Worm (Caenorhabditis elegans): ENCODE measurements around the gene srd-36.

The srd-36 gene

DNA sequence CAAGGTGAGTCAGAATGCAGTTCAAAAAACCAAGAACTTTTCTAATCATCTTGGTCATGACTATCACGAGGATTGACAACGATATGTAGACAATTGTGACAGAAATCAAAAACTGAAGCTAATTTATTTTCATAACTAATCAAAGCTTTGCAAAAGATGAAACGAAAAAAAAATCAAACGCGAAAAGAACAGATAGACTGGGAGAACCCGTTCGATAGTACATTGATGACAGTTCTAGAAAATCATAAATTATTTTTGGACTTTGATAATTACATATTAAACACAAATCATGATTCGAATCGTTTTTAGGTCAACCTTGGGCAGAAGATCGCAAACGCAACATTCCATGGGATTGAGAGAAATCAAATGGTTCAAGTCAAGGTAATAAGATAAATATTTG is 30.5 kb upstream of the srd-36 start:
- TF ChIP-seq cog-1 (tag; optimal IDR thresholded peaks at IDR 0.05) (no peak), flt-1 (GFP tag; IDR thresholded peaks at IDR 0.05) (no peak), tab-1 (GFP tag; IDR thresholded peaks at IDR 0.05) (no peak), ztf-23 (GFP tag; IDR thresholded peaks at IDR 0.05) (no peak), med-1 (GFP tag; optimal IDR thresholded peaks at IDR 0.05; ENCODE audit: insufficient read depth) (no peak), T22C8.4 (GFP tag; IDR thresholded peaks at IDR 0.05) (no peak), ztf-29 (GFP tag; IDR thresholded peaks at IDR 0.05) (no peak), klf-2 (GFP tag; conservative IDR thresholded peaks at IDR 0.05) (no peak)

DNA sequence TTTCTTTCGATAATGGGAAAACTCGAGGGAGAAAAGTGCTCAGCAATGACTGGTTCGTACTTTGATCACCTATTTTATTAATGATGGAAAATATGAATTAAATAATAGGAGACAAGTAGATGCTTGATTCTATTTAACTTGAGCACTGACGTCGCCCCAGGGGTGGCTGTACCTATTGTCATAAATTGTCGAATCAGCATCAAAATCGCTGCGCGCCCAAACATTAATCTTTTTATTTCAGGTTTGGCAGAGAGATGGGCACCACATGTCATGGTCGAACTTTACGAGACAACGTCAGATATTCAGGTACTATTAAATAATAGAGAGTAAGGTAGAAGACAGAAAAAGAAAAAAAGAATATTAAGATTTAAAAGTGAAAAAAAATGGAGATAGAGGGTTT is 29.8 kb upstream of the srd-36 start:
- TF ChIP-seq klf-2 (GFP tag; conservative IDR thresholded peaks at IDR 0.05) (no peak), ztf-29 (GFP tag; IDR thresholded peaks at IDR 0.05) (no peak), T22C8.4 (GFP tag; IDR thresholded peaks at IDR 0.05) (no peak), cog-1 (tag; optimal IDR thresholded peaks at IDR 0.05) (no peak), flt-1 (GFP tag; IDR thresholded peaks at IDR 0.05) (no peak), tab-1 (GFP tag; IDR thresholded peaks at IDR 0.05) (no peak), med-1 (GFP tag; optimal IDR thresholded peaks at IDR 0.05; ENCODE audit: insufficient read depth) (no peak), ref-1 (GFP tag; conservative IDR thresholded peaks at IDR 0.05) (no peak), ztf-23 (GFP tag; IDR thresholded peaks at IDR 0.05) (no peak)

- TF ChIP-seq ztf-23 (GFP tag; IDR thresholded peaks at IDR 0.05) (no peak), flt-1 (GFP tag; IDR thresholded peaks at IDR 0.05) (no peak), ref-1 (GFP tag; conservative IDR thresholded peaks at IDR 0.05) (no peak), cog-1 (tag; optimal IDR thresholded peaks at IDR 0.05) (no peak), klf-2 (GFP tag; conservative IDR thresholded peaks at IDR 0.05) (no peak)
These were observed 29.1 kb upstream of the srd-36 start for ce11 chrX:13323697-13324096.

ce11 chrX:13322886-13323285 is 28.3 kb upstream of the srd-36 start, which contains the start of gene F46G10.2:
F46G10.2 (plus strand) TSS chrX:13322963.
- no peak for TF ChIP-seq ztf-29 (GFP tag; IDR thresholded peaks at IDR 0.05)
- TF ChIP-seq klf-2 (GFP tag; conservative IDR thresholded peaks at IDR 0.05): no peak
- no peak for TF ChIP-seq med-1 (GFP tag; optimal IDR thresholded peaks at IDR 0.05; ENCODE audit: insufficient read depth)
- TF ChIP-seq tab-1 (GFP tag; IDR thresholded peaks at IDR 0.05): no peak
- no peak for TF ChIP-seq ztf-23 (GFP tag; IDR thresholded peaks at IDR 0.05)
- TF ChIP-seq T22C8.4 (GFP tag; IDR thresholded peaks at IDR 0.05): no peak
- no peak for TF ChIP-seq flt-1 (GFP tag; IDR thresholded peaks at IDR 0.05)
- TF ChIP-seq ref-1 (GFP tag; conservative IDR thresholded peaks at IDR 0.05): no peak

ce11 chrX:13320575-13320974 is 26.0 kb upstream of the srd-36 start:
- TF ChIP-seq ztf-23 (GFP tag; IDR thresholded peaks at IDR 0.05) (no peak), ref-1 (GFP tag; conservative IDR thresholded peaks at IDR 0.05) (no peak), ztf-29 (GFP tag; IDR thresholded peaks at IDR 0.05) (no peak)

DNA sequence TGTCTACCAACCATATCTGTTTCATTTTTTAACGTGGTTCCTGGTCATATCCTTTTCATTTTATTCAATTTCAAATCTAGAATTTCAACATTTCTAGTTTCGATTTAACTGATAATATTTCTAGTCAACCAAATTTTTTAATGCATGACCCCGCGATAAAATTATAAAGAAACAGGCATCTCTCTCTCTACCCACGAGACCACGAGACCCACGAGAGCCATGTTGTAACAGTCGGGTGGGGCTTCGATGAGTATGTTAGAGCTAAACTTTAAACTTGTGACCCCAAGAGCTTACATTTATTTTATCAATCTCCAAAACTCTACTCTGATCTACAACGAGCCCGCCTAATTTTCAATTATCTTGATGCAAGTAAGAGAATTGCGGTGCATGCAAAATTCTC is 23.7 kb upstream of the srd-36 start:
- TF ChIP-seq ztf-23 (GFP tag; IDR thresholded peaks at IDR 0.05) (no peak), klf-2 (GFP tag; conservative IDR thresholded peaks at IDR 0.05) (no peak), ref-1 (GFP tag; conservative IDR thresholded peaks at IDR 0.05) (no peak), T22C8.4 (GFP tag; IDR thresholded peaks at IDR 0.05) (no peak), med-1 (GFP tag; optimal IDR thresholded peaks at IDR 0.05; ENCODE audit: insufficient read depth) (no peak), flt-1 (GFP tag; IDR thresholded peaks at IDR 0.05) (no peak), tab-1 (GFP tag; IDR thresholded peaks at IDR 0.05) (no peak), ztf-29 (GFP tag; IDR thresholded peaks at IDR 0.05) (no peak), cog-1 (tag; optimal IDR thresholded peaks at IDR 0.05) (no peak)

DNA sequence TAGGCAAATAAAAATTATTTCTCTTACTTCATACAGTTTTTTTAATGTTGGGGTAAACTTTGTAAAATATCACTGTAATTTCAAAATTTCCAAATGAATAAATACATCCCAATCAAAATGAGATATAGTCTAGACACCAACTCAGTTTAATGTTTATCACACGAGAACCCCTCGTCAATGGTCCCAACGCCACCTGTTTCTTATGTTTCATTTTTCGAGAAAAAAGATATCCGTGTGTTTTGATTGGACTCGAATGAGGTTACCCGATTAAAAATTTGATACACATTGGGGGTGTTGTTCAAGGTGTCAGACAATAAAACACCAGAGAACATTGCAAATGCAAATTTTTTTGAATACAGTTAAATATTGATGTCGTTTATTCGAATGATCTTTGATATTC is 23.0 kb upstream of the srd-36 start:
- TF ChIP-seq flt-1 (GFP tag; IDR thresholded peaks at IDR 0.05): no peak
- no peak for TF ChIP-seq T22C8.4 (GFP tag; IDR thresholded peaks at IDR 0.05)
- TF ChIP-seq ztf-29 (GFP tag; IDR thresholded peaks at IDR 0.05): no peak
- TF ChIP-seq klf-2 (GFP tag; conservative IDR thresholded peaks at IDR 0.05): no peak
- no peak for TF ChIP-seq tab-1 (GFP tag; IDR thresholded peaks at IDR 0.05)

ce11 chrX:13315093-13315492 is 20.5 kb upstream of the srd-36 start:
- TF ChIP-seq ref-1 (GFP tag; conservative IDR thresholded peaks at IDR 0.05) (no peak), med-1 (GFP tag; optimal IDR thresholded peaks at IDR 0.05; ENCODE audit: insufficient read depth) (no peak), klf-2 (GFP tag; conservative IDR thresholded peaks at IDR 0.05) (no peak), ztf-23 (GFP tag; IDR thresholded peaks at IDR 0.05) (no peak), cog-1 (tag; optimal IDR thresholded peaks at IDR 0.05) (no peak)

ce11 chrX:13311641-13312423 is 17.3 kb upstream of the srd-36 start, which contains the start of gene F46G10.1:
F46G10.1 (minus strand) TSS chrX:13311755.
- TF ChIP-seq flt-1 (GFP tag; IDR thresholded peaks at IDR 0.05) (no peak), tab-1 (GFP tag; IDR thresholded peaks at IDR 0.05) (no peak), ref-1 (GFP tag; conservative IDR thresholded peaks at IDR 0.05) (no peak), klf-2 (GFP tag; conservative IDR thresholded peaks at IDR 0.05) (no peak), cog-1 (tag; optimal IDR thresholded peaks at IDR 0.05) (no peak), ztf-29 (GFP tag; IDR thresholded peaks at IDR 0.05) (no peak), med-1 (GFP tag; optimal IDR thresholded peaks at IDR 0.05; ENCODE audit: insufficient read depth) (no peak), ztf-23 (GFP tag; IDR thresholded peaks at IDR 0.05) (no peak), T22C8.4 (GFP tag; IDR thresholded peaks at IDR 0.05) (no peak)

DNA sequence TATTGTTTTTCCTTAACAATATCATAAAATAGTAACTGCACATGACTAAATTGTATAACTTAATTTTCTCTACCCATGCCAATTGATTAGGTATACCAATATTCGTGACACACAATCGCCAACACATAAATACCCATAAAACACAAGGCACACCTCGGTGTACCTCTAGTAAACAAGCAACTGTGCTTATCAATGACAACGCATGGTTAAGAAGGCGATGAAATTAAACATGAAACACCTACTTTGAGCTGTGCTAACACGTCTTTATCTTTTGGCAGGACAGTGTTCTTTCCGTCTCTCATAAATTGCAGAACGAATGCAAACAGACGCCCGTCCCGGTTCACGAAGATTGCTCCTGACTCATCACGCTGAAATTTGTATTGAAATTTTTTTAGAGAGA is 16.2 kb upstream of the srd-36 start:
- TF ChIP-seq med-1 (GFP tag; optimal IDR thresholded peaks at IDR 0.05; ENCODE audit: insufficient read depth) (no peak), T22C8.4 (GFP tag; IDR thresholded peaks at IDR 0.05) (no peak), ztf-29 (GFP tag; IDR thresholded peaks at IDR 0.05) (no peak), tab-1 (GFP tag; IDR thresholded peaks at IDR 0.05) (no peak), klf-2 (GFP tag; conservative IDR thresholded peaks at IDR 0.05) (no peak), cog-1 (tag; optimal IDR thresholded peaks at IDR 0.05) (no peak), flt-1 (GFP tag; IDR thresholded peaks at IDR 0.05) (no peak), ref-1 (GFP tag; conservative IDR thresholded peaks at IDR 0.05) (no peak), ztf-23 (GFP tag; IDR thresholded peaks at IDR 0.05) (no peak)

Data from whole organism, midembryonic.